Fruit fly (Drosophila melanogaster): ENCODE results near the gene Stip1.

- TF ChIP-seq psq (GFP tag; optimal IDR thresholded peaks at IDR 0.05) (no peak), CG1024 (GFP tag; IDR thresholded peaks at IDR 0.05) (no peak), usp (GFP tag; optimal IDR thresholded peaks at IDR 0.05) (no peak), HmgZ (tag; optimal IDR thresholded peaks at IDR 0.05) (peak; percentile 27), CG18011 (GFP tag; optimal IDR thresholded peaks at IDR 0.05) (no peak), Ravus (GFP tag; IDR thresholded peaks at IDR 0.05) (no peak), trh (GFP tag; optimal IDR thresholded peaks at IDR 0.05) (no peak), Med (GFP tag) (peak; percentile 66), tin (GFP tag; optimal IDR thresholded peaks at IDR 0.05) (no peak), Sox102F (GFP tag; optimal IDR thresholded peaks at IDR 0.05) (no peak), unc-4 (GFP tag; IDR thresholded peaks at IDR 0.05; ENCODE audit: partially characterized antibody) (no peak), ftz-f1 (GFP tag; optimal IDR thresholded peaks at IDR 0.05) (no peak)
These were observed 2.6 kb upstream of the Stip1 start, which contains the start of gene CG11562 for dm6 chr2L:292301-292700.
